Worm (Caenorhabditis elegans) whole organism, L4/young adult: ENCODE measurements around the gene nas-14.

Experiments used
- W03F9.2 ChIP-seq: fragments of 150-350 bp; optimal IDR thresholded peaks from 2 replicates; lab custom pipeline; 2014; ENCODE audit warnings: missing biosample characterization, missing genetic modification characterization
- dao-5 ChIP-seq: sonication (generic microtip); optimal IDR thresholded peaks from 2 replicates; lab custom pipeline; 2016; ENCODE audit warnings: missing genotype, missing genetic modification characterization, moderate library complexity, missing compliant biosample characterization
- him-1 ChIP-seq: sonication (generic microtip); optimal IDR thresholded peaks from 2 replicates; lab custom pipeline; 2016; ENCODE audit warnings: missing genotype, missing genetic modification reagents, missing genetic modification characterization, missing compliant biosample characterization

The nas-14 gene

ce11 chrIV:13190075-13190474 lies 19.7 kb downstream of the nas-14 start:
- no peak for TF ChIP-seq him-1 (tag; lab: Kevin White, UChicago)
- TF ChIP-seq dao-5, result no peak
- TF ChIP-seq W03F9.2 (tag; lab: Kevin White, UChicago), result no peak

- TF ChIP-seq dao-5 (no peak), him-1 (tag; lab: Kevin White, UChicago) (no peak)
These were observed 22.9 kb downstream of the nas-14 start, which contains the start of gene F58D2.5 for ce11 chrIV:13193239-13193638. TSS of gene F58D2.5 (minus strand) at chrIV:13193339.

ce11 chrIV:13197282-13197681 lies 26.9 kb downstream of the nas-14 start, which contains the start of gene C48D1.1:
TSS of gene C48D1.1 (minus strand) at chrIV:13197382.
- no peak for TF ChIP-seq W03F9.2 (tag; lab: Kevin White, UChicago)
- no peak for TF ChIP-seq dao-5
- TF ChIP-seq him-1 (tag; lab: Kevin White, UChicago), result no peak

- TF ChIP-seq dao-5 (no peak), W03F9.2 (tag; lab: Kevin White, UChicago) (no peak), him-1 (tag; lab: Kevin White, UChicago) (no peak)
These were observed 33.7 kb downstream of the nas-14 start, which contains the start of gene ced-3 for ce11 chrIV:13204037-13204436. TSS of gene ced-3 (minus strand) at chrIV:13204137.

ce11 chrIV:13205891-13206290 lies 35.5 kb downstream of the nas-14 start:
- TF ChIP-seq dao-5 (no peak), him-1 (tag; lab: Kevin White, UChicago) (no peak), W03F9.2 (tag; lab: Kevin White, UChicago) (no peak)

ce11 chrIV:13209566-13209965 lies 39.2 kb downstream of the nas-14 start, which contains the start of gene C48D1.9:
TSS of gene C48D1.9 (minus strand) at chrIV:13209666.
- TF ChIP-seq him-1 (tag; lab: Kevin White, UChicago) (no peak), dao-5 (no peak), W03F9.2 (tag; lab: Kevin White, UChicago) (no peak)

- TF ChIP-seq W03F9.2 (tag; lab: Kevin White, UChicago) (no peak), him-1 (tag; lab: Kevin White, UChicago) (no peak), dao-5 (no peak)
These were observed 44.1 kb downstream of the nas-14 start, which contains the start of gene cho-1 for ce11 chrIV:13214466-13214865. TSS of gene cho-1 (minus strand) at chrIV:13214566.

- no peak for TF ChIP-seq W03F9.2 (tag; lab: Kevin White, UChicago)
- no peak for TF ChIP-seq him-1 (tag; lab: Kevin White, UChicago)
- TF ChIP-seq dao-5, result no peak
These were observed 50.3 kb downstream of the nas-14 start for ce11 chrIV:13220594-13220993.

ce11 chrIV:13221657-13222056 lies 51.3 kb downstream of the nas-14 start, which contains the start of gene C48D1.5:
TSS of gene C48D1.5 (plus strand) at chrIV:13221957.
- TF ChIP-seq dao-5 (no peak), him-1 (tag; lab: Kevin White, UChicago) (no peak)
